Fruit fly (Drosophila melanogaster): ENCODE measurements around the gene CG4619.

Gene CG4619

dm6 chr2L:9915011-9915850 lies 23.4 kb upstream of the CG4619 start, which contains the start of gene yip2 (continued):
- TF ChIP-seq ssp (GFP tag; IDR thresholded peaks at IDR 0.05) (no peak), CG7745 (tag; optimal IDR thresholded peaks at IDR 0.05) (no peak), p53 (GFP tag; optimal IDR thresholded peaks at IDR 0.05) (no peak), Rfx (GFP tag; IDR thresholded peaks at IDR 0.05) (peak; percentile 81), Bgb (GFP tag; IDR thresholded peaks at IDR 0.05; ENCODE audit: partially characterized antibody) (0 out of 2 replicates have a peak, but pooled peaks have one; percentile 11), dysf (GFP tag; IDR thresholded peaks at IDR 0.05) (peak; percentile 67; the same call in 1 of the 3 replicates), usp (GFP tag; optimal IDR thresholded peaks at IDR 0.05) (no peak), CG12769 (tag; optimal IDR thresholded peaks at IDR 0.05) (peak; percentile 74), hbn (GFP tag; IDR thresholded peaks at IDR 0.05; ENCODE audit: partially characterized antibody) (no peak), CG9797 (GFP tag; optimal IDR thresholded peaks at IDR 0.05) (no peak), CHES-1-like (GFP tag; optimal IDR thresholded peaks at IDR 0.05) (peak; percentile 65), CG10366 (GFP tag; IDR thresholded peaks at IDR 0.05) (peak; percentile 65), Adf1 (GFP tag; IDR thresholded peaks at IDR 0.05) (peak; percentile 38; the same call in 1 of the 2 replicates), CG13296 (GFP tag; optimal IDR thresholded peaks at IDR 0.05) (peak; percentile 89), CG18764 (GFP tag; optimal IDR thresholded peaks at IDR 0.05) (peak; percentile 1), Meics (GFP tag; optimal IDR thresholded peaks at IDR 0.05) (peak; percentile 70), da (GFP tag; optimal IDR thresholded peaks at IDR 0.05) (no peak), CG6254 (GFP tag; optimal IDR thresholded peaks at IDR 0.05) (peak; percentile 59), CG31388 (GFP tag; optimal IDR thresholded peaks at IDR 0.05) (no peak), scrt (GFP tag; optimal IDR thresholded peaks at IDR 0.05) (peak; percentile 51), Dek (tag; optimal IDR thresholded peaks at IDR 0.05) (peak; percentile 75), Blimp-1 (GFP tag; optimal IDR thresholded peaks at IDR 0.05) (peak; percentile 42), Chrac-16 (GFP tag; optimal IDR thresholded peaks at IDR 0.05) (peak; percentile 25), wek (GFP tag; optimal IDR thresholded peaks at IDR 0.05) (peak; percentile 54), TFAM (GFP tag; optimal IDR thresholded peaks at IDR 0.05) (no peak), Hey (tag; optimal IDR thresholded peaks at IDR 0.05) (no peak), D (optimal IDR thresholded peaks at IDR 0.05) (no peak), D (GFP tag; optimal IDR thresholded peaks at IDR 0.05) (no peak), Sry-δ (GFP tag; optimal IDR thresholded peaks at IDR 0.05) (no peak), Dad (GFP tag; optimal IDR thresholded peaks at IDR 0.05) (peak; percentile 12), H2.0 (GFP tag; IDR thresholded peaks at IDR 0.05) (peak; percentile 42; the same call in 1 of the 2 replicates), en (GFP tag; optimal IDR thresholded peaks at IDR 0.05) (no peak), ERR (GFP tag; optimal IDR thresholded peaks at IDR 0.05) (no peak), wdn (GFP tag; IDR thresholded peaks at IDR 0.05) (no peak), MBD-R2 (GFP tag; IDR thresholded peaks at IDR 0.05) (peak; percentile 32; the same call in 1 of the 2 replicates), Camta (GFP tag; optimal IDR thresholded peaks at IDR 0.05) (no peak), sob (GFP tag; IDR thresholded peaks at IDR 0.05) (peak; percentile 72; the same call in 1 of the 2 replicates), Eip74EF (GFP tag; optimal IDR thresholded peaks at IDR 0.05) (peak in 1 of 2 experiments; percentile 65), Doc2 (GFP tag; IDR thresholded peaks at IDR 0.05) (no peak), CG13287 (GFP tag; IDR thresholded peaks at IDR 0.05; ENCODE audit: partially characterized antibody) (peak; percentile 66), CTCF (GFP tag; optimal IDR thresholded peaks at IDR 0.05) (peak; percentile 68), CG4360 (GFP tag; IDR thresholded peaks at IDR 0.05) (no peak), rib (GFP tag; IDR thresholded peaks at IDR 0.05) (peak; percentile 68; the same call in 1 of the 2 replicates), CG11723 (GFP tag; optimal IDR thresholded peaks at IDR 0.05) (peak; percentile 33), ttk (GFP tag; IDR thresholded peaks at IDR 0.05) (peak; percentile 57), Opbp (GFP tag; IDR thresholded peaks at IDR 0.05; ENCODE audit: partially characterized antibody) (no peak), NC2α (GFP tag; optimal IDR thresholded peaks at IDR 0.05) (no peak), CG31441 (GFP tag; IDR thresholded peaks at IDR 0.05) (peak; percentile 58; the same call in 1 of the 2 replicates), BEAF-32 (GFP tag; optimal IDR thresholded peaks at IDR 0.05) (peak; percentile 2), ems (GFP tag; optimal IDR thresholded peaks at IDR 0.05) (peak; percentile 17)
